Fruit fly (Drosophila melanogaster): Measurements from ENCODE around the gene CG18213.
A peak's percentile ranks its signal among the peaks of the same experiment; 100 is the strongest.

Gene CG18213

DNA sequence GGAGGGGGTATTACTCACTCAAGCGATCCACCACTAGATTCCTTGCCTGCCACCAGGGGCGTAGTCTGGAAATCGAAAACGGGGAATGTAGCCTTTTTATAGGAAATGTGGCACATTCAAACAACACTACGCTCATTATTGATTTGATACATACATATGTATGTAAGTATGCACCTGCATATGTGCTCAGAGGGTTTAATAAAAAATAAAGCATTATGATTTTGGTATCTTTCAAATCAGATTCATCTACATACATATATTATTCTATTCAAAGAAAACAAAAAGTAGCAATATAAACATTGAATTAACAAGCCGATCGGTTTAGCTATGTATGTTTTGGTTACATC, 16.9 kb upstream of the CG18213 start (continued):
- peak; percentile 39; the same call in 1 of the 3 replicates for TF ChIP-seq CG6163 (GFP tag; IDR thresholded peaks at IDR 0.05)

dm6 chr3R:17056183-17056904, 16.3 kb upstream of the CG18213 start:
- TF ChIP-seq dac (GFP tag; optimal IDR thresholded peaks at IDR 0.05) (peak; percentile 13), lz (GFP tag; optimal IDR thresholded peaks at IDR 0.05) (no peak), CG1621 (tag; optimal IDR thresholded peaks at IDR 0.05) (peak; percentile 72), Hr39 (GFP tag; optimal IDR thresholded peaks at IDR 0.05) (no peak), CG15336 (GFP tag; IDR thresholded peaks at IDR 0.05) (peak; percentile 52; the same call in 1 of the 2 replicates), achi (GFP tag; optimal IDR thresholded peaks at IDR 0.05) (no peak), Sox102F (GFP tag; optimal IDR thresholded peaks at IDR 0.05) (peak; percentile 40), CG10669 (GFP tag; optimal IDR thresholded peaks at IDR 0.05) (no peak), CG8632 (GFP tag; optimal IDR thresholded peaks at IDR 0.05) (no peak), Eip93F (GFP tag; optimal IDR thresholded peaks at IDR 0.05) (no peak), esn (GFP tag; optimal IDR thresholded peaks at IDR 0.05) (peak; percentile 28), OdsH (GFP tag; optimal IDR thresholded peaks at IDR 0.05) (peak; percentile 1), pdm3 (GFP tag; optimal IDR thresholded peaks at IDR 0.05) (peak; percentile 8), Lpt (GFP tag; optimal IDR thresholded peaks at IDR 0.05) (peak; percentile 70), Ets96B (tag; optimal IDR thresholded peaks at IDR 0.05) (peak; percentile 53), Met (GFP tag; optimal IDR thresholded peaks at IDR 0.05) (no peak), Eip75B (GFP tag; optimal IDR thresholded peaks at IDR 0.05) (peak; percentile 55), acj6 (GFP tag; optimal IDR thresholded peaks at IDR 0.05) (no peak), Gug (GFP tag; IDR thresholded peaks at IDR 0.05) (peak; percentile 39; the same call in 1 of the 2 replicates), CG8319 (GFP tag; optimal IDR thresholded peaks at IDR 0.05) (no peak), Hr4 (GFP tag; optimal IDR thresholded peaks at IDR 0.05) (no peak), CG6854 (GFP tag; optimal IDR thresholded peaks at IDR 0.05) (peak; percentile 81), CG11762 (GFP tag; optimal IDR thresholded peaks at IDR 0.05; ENCODE audit: insufficient read depth) (no peak), CG11902 (GFP tag; optimal IDR thresholded peaks at IDR 0.05) (no peak), CG32006 (GFP tag; optimal IDR thresholded peaks at IDR 0.05) (peak; percentile 34), CG4318 (GFP tag; optimal IDR thresholded peaks at IDR 0.05) (no peak), fkh (GFP tag; optimal IDR thresholded peaks at IDR 0.05) (peak; percentile 91), fd59A (GFP tag; optimal IDR thresholded peaks at IDR 0.05) (peak; percentile 5), CG3032 (tag; optimal IDR thresholded peaks at IDR 0.05) (peak; percentile 9), topi (GFP tag; optimal IDR thresholded peaks at IDR 0.05) (peak; percentile 19), net (GFP tag; optimal IDR thresholded peaks at IDR 0.05) (peak; percentile 56), CG9139 (GFP tag; optimal IDR thresholded peaks at IDR 0.05) (peak; percentile 65), ss (GFP tag; optimal IDR thresholded peaks at IDR 0.05) (peak; percentile 88 to 99), CG11294 (GFP tag; IDR thresholded peaks at IDR 0.05) (no peak), CG6163 (GFP tag; IDR thresholded peaks at IDR 0.05) (peak; percentile 71), fd85E (GFP tag; optimal IDR thresholded peaks at IDR 0.05) (no peak), cyc (GFP tag; optimal IDR thresholded peaks at IDR 0.05) (no peak), dsx (GFP tag; optimal IDR thresholded peaks at IDR 0.05; ENCODE audit: poor library complexity, severe bottlenecking) (peak; percentile 84), CG6808 (GFP tag; optimal IDR thresholded peaks at IDR 0.05) (peak; percentile 69), Blimp-1 (GFP tag; optimal IDR thresholded peaks at IDR 0.05) (peak; percentile 9), CG34406 (GFP tag; optimal IDR thresholded peaks at IDR 0.05) (no peak), CG8119 (GFP tag; IDR thresholded peaks at IDR 0.05) (peak; percentile 61), Sox15 (GFP tag; optimal IDR thresholded peaks at IDR 0.05) (no peak), spab (GFP tag; optimal IDR thresholded peaks at IDR 0.05) (peak; percentile 21), CG10631 (GFP tag; optimal IDR thresholded peaks at IDR 0.05) (no peak), salr (GFP tag; optimal IDR thresholded peaks at IDR 0.05) (no peak), CG16779 (tag; optimal IDR thresholded peaks at IDR 0.05) (peak; percentile 64), vri (GFP tag; optimal IDR thresholded peaks at IDR 0.05) (peak; percentile 99)
